Fruit fly (Drosophila melanogaster): ENCODE measurements around the gene Cpr67B.

Cpr67B gene

DNA sequence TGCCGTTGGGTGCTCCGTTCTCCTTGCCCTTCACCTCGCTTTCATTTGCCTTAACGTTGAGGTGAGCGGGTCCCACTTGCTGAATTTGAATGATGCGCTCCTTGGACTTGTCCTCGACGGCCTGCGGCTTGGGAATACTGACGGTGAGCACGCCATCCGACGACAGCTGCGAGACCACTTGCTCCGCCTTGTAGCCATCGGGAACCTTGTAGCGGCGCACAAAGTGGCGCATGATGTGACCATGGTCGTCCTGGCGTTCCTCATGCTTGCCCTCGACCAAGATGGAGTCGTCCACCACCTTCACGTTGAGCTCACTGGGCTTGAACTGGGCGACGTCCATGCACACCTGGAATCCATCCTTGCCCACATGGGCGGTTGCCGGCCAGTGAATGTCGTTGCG lies 28.0 kb upstream of the Cpr67B start:
- TF ChIP-seq noc (tag; optimal IDR thresholded peaks at IDR 0.05), result no peak

dm6 chr3L:9377198-9378035 lies 27.2 kb upstream of the Cpr67B start, which contains the start of gene Hsp26:
Gene Hsp26, minus strand, starts transcription at chr3L:9377427.
- peak; percentile 88 for TF ChIP-seq noc (tag; optimal IDR thresholded peaks at IDR 0.05)

- TF ChIP-seq noc (tag; optimal IDR thresholded peaks at IDR 0.05), result no peak
Measured at dm6 chr3L:9379484-9380343, 24.9 kb upstream of the Cpr67B start, which contains the start of gene Hsp67Ba. Gene Hsp67Ba, minus strand, starts transcription at chr3L:9379534.

DNA sequence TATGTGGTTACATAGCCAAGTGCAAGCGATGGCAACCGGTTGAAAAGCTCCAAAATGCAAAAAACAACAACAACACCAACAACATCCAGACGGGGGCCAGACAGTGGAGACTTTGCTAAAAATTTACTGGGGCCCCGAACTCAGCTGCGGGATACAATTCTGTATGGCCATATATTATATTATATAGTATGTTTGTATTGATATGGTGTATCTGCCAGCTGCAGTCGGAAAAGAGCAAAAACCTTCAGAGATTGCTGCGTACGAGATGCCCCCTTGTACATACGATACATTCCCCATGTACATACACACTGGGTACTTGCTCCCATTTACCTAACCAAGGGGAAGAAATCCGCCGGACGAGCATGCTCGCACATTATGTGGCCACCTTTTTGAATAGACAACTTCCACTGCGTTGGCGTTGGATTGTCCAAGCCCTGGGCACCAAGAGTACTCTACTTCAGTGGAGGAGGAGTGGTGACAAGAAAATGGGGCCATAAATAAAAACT lies 24.2 kb upstream of the Cpr67B start:
- no peak for TF ChIP-seq noc (tag; optimal IDR thresholded peaks at IDR 0.05)

DNA sequence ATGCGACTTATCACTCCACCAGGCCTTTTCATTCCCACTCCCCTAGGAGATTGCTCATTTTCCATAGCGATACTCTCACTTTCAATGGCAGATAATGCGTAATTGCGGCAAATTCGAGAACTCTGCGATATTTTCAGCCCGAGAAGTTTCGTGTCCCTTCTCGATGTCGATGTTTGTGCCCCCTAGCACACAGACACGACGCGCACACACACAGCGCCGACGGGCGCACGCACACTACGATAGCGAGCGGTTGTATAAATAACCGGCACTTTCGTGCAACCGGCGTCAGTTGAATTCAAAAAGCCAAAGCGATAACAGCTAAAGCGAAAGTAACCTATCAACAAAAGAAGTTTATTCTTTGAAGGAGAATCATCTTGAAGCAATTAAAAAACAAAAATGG lies 23.0 kb upstream of the Cpr67B start, which contains the start of gene Hsp23:
Gene Hsp23, plus strand, starts transcription at position 281 of the 400 bp plus-strand sequence.
- no peak for TF ChIP-seq noc (tag; optimal IDR thresholded peaks at IDR 0.05)

dm6 chr3L:9383345-9384075 lies 21.1 kb upstream of the Cpr67B start, which contains the start of gene Hsp27:
Gene Hsp27, plus strand, starts transcription at chr3L:9384063.
- TF ChIP-seq noc (tag; optimal IDR thresholded peaks at IDR 0.05), result peak; percentile 98

- no peak for TF ChIP-seq noc (tag; optimal IDR thresholded peaks at IDR 0.05)
Measured at dm6 chr3L:9384445-9385079, 20.0 kb upstream of the Cpr67B start.

DNA sequence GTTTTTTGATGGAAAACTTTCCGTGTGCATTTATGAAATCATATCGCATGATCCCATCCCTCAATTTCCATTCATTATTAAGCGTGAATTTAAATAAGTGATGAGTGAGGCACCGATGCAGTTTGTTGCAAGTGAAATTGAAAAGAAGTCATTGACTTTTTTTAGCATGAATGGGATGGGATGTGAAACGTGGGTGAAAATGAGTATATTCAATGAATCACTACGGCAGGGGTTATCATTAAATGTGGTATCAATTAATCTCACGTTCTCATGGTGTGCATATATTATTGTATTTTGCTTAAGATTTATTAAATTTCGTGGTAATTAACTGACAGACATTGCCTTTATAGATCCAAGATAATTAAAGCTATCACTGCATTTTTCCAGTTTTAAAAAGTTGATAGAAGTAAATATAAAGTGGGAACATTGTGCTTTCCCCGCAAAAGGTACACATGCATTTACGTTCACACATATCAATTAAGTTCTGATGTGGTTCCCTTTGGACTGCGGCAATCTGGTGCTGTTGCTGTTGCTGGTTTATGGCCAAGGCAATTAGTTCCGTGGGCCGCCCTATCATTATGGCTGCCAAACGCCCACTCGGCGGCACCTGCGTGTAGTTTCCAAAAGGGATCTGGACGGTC lies 13.1 kb upstream of the Cpr67B start:
- no peak for TF ChIP-seq noc (tag; optimal IDR thresholded peaks at IDR 0.05)

DNA sequence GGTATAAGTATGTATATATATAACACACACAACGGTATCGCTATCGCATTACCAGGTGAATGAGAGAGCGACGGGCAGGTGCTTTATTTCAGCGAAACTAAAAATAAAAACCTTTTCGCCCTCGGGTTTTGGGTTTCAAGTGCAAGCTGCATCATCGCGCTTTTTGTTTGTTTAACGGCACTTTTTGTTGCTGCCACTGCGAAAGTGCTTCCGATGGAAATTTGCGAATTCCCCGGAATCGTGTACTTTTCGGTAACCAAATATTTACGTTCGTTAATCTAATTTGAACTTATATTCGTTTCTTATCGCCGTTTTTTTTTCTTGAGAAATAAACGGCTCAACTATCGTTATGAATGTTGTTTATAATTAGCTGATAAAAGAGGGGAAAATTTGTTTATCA lies 8.6 kb upstream of the Cpr67B start:
- no peak for TF ChIP-seq noc (tag; optimal IDR thresholded peaks at IDR 0.05)

dm6 chr3L:9396704-9397103 lies 7.9 kb upstream of the Cpr67B start:
- TF ChIP-seq noc (tag; optimal IDR thresholded peaks at IDR 0.05), result no peak

DNA sequence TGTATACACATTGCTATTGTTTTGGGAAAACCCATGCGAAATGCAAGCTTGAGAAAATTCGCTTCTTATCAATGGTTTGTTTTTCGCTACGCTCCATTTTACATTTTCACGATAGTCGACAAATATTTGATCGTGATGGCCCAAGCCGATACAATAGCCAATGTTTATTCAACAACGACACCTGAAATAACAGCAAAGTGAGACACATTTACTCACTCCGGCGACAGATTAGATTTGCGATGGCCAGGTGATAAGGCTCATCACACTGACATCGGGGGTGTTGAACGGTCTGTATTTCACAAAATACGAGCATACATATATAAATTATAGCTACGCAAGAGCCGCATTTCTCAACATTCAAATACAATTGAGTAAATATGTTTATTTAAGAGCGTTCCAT lies 7.4 kb upstream of the Cpr67B start:
- TF ChIP-seq noc (tag; optimal IDR thresholded peaks at IDR 0.05), result peak; percentile 89

DNA sequence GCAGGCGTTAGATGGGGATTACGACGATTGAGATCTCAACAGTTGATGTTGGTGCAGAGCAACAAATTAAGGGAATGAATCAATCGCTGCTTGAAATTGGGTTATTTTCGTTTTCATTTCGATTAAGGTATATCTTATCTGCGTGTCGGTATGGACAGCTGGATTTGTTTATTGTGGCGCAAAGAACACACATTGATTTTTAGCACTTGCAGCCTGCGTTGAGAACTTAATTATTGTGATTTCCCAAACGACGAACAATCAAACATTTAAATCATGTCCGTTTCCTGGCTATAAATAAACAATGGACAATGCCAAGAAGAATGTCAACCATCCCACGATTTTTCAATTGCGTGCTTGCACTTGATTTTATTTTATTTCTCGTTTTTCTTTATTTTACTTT lies 6.6 kb upstream of the Cpr67B start:
- no peak for TF ChIP-seq noc (tag; optimal IDR thresholded peaks at IDR 0.05)

dm6 chr3L:9398435-9398981 lies 6.1 kb upstream of the Cpr67B start:
- no peak for TF ChIP-seq noc (tag; optimal IDR thresholded peaks at IDR 0.05)

dm6 chr3L:9399013-9399750 lies 5.4 kb upstream of the Cpr67B start, which contains the start of gene CG4080:
Gene CG4080, minus strand, starts transcription at chr3L:9399227.
- peak; percentile 16 for TF ChIP-seq noc (tag; optimal IDR thresholded peaks at IDR 0.05)

Measured in whole organism, larva.